Fruit fly (Drosophila melanogaster) whole organism, embryonic: Measurements from ENCODE around the gene Myo95E.

Source experiments
- Awh ChIP-seq: fragments of 200-800 bp; sonication (Bioruptor generic); IDR thresholded peaks from 2 replicates; pipeline ENCODE4, ENCODE4 v1.3.6; 2022; ENCODE audit warnings: missing biosample characterization, missing genetic modification characterization
- B-H2 ChIP-seq: fragments of 200-800 bp; sonication (Bioruptor generic); optimal IDR thresholded peaks from 2 replicates; lab custom pipeline; 2018; ENCODE audit warnings: missing biosample characterization, mild to moderate bottlenecking, missing genetic modification characterization
- Blimp-1 ChIP-seq: fragments of 200-800 bp; sonication (Bioruptor generic); optimal IDR thresholded peaks from 3 replicates; lab custom pipeline; 2018; ENCODE audit warnings: missing biosample characterization, missing genetic modification characterization, mild to moderate bottlenecking, moderate library complexity, missing genetic modification reagents
- CG12769 ChIP-seq: fragments of 200-800 bp; sonication (Bioruptor generic); optimal IDR thresholded peaks from 2 replicates; lab custom pipeline; 2019; ENCODE audit warnings: missing biosample characterization, mild to moderate bottlenecking, missing genetic modification characterization, moderate library complexity
- CG13894 ChIP-seq: fragments of 200-800 bp; sonication (Bioruptor generic); optimal IDR thresholded peaks from 3 replicates; lab custom pipeline; 2018; ENCODE audit warnings: missing biosample characterization, mild to moderate bottlenecking, missing genetic modification characterization, moderate library complexity
- CG14965 ChIP-seq: fragments of 200-800 bp; sonication (Bioruptor generic); optimal IDR thresholded peaks from 2 replicates; lab custom pipeline; 2016; ENCODE audit warnings: missing biosample characterization, missing genetic modification characterization, borderline replicate concordance
- CG15073 ChIP-seq: fragments of 200-800 bp; sonication (Bioruptor generic); optimal IDR thresholded peaks from 2 replicates; lab custom pipeline; 2016; ENCODE audit warnings: missing biosample characterization, missing genetic modification characterization
- CG1603 ChIP-seq: fragments of 200-800 bp; sonication (Bioruptor generic); optimal IDR thresholded peaks from 2 replicates; lab custom pipeline; 2019; ENCODE audit warnings: missing biosample characterization, mild to moderate bottlenecking, missing genetic modification characterization, moderate library complexity
- CG17328 ChIP-seq: fragments of 200-800 bp; sonication (Bioruptor generic); IDR thresholded peaks from 2 replicates; pipeline ENCODE4 v1.3.6; 2022; ENCODE audit warnings: missing biosample characterization, missing genetic modification characterization
- CG18011 ChIP-seq: fragments of 200-800 bp; sonication (Bioruptor generic); optimal IDR thresholded peaks from 2 replicates; lab custom pipeline; 2017; ENCODE audit warnings: missing biosample characterization, missing genetic modification characterization, mild to moderate bottlenecking, moderate library complexity, missing genotype
- CG31388 ChIP-seq: fragments of 200-800 bp; sonication (Bioruptor generic); optimal IDR thresholded peaks from 2 replicates; lab custom pipeline; 2016; ENCODE audit warnings: missing biosample characterization, missing genetic modification characterization
- CG3995 ChIP-seq: fragments of 200-800 bp; sonication (Bioruptor generic); optimal IDR thresholded peaks from 3 replicates; lab custom pipeline; 2016; ENCODE audit warnings: missing biosample characterization, missing genetic modification characterization
- CG4282 ChIP-seq: fragments of 200-800 bp; sonication (Bioruptor generic); optimal IDR thresholded peaks from 2 replicates; lab custom pipeline; 2016; ENCODE audit warnings: missing biosample characterization, missing genetic modification characterization
- CG4730 ChIP-seq: fragments of 200-800 bp; sonication (Bioruptor generic); IDR thresholded peaks from 2 replicates; pipeline ENCODE4 v1.3.6; 2022; ENCODE audit warnings: missing biosample characterization, missing genetic modification characterization
- CG5180 ChIP-seq: fragments of 200-800 bp; sonication (Bioruptor generic); optimal IDR thresholded peaks from 3 replicates; lab custom pipeline; 2017; ENCODE audit warnings: missing biosample characterization, missing genetic modification characterization, mild to moderate bottlenecking, moderate library complexity, missing genetic modification reagents
- CG7745 ChIP-seq: fragments of 200-800 bp; sonication (Bioruptor generic); optimal IDR thresholded peaks from 2 replicates; lab custom pipeline; 2018; ENCODE audit warnings: missing biosample characterization, mild to moderate bottlenecking, missing genetic modification characterization, moderate library complexity
- CG7963 ChIP-seq: fragments of 200-800 bp; sonication (Bioruptor generic); IDR thresholded peaks from 3 replicates; pipeline ENCODE4 v1.3.6; 2022; ENCODE audit warnings: missing biosample characterization, missing genetic modification characterization; ENCODE audit not compliant: partially characterized antibody
- CG8359 ChIP-seq: fragments of 200-800 bp; sonication (Bioruptor generic); optimal IDR thresholded peaks from 2 replicates; lab custom pipeline; 2017; ENCODE audit warnings: missing biosample characterization, mild to moderate bottlenecking, missing genetic modification characterization, borderline replicate concordance
- CG9876 ChIP-seq: fragments of 200-800 bp; sonication (Bioruptor generic); optimal IDR thresholded peaks from 2 replicates; lab custom pipeline; 2016; ENCODE audit warnings: missing biosample characterization, missing genetic modification characterization
- Dll ChIP-seq: fragments of 200-800 bp; sonication (Bioruptor generic); IDR thresholded peaks from 4 replicates; pipeline ENCODE4 v1.3.6; 2022; ENCODE audit warnings: missing biosample characterization, missing genetic modification characterization; ENCODE audit not compliant: partially characterized antibody
- E2f2 ChIP-seq: fragments of 200-800 bp; sonication (Bioruptor generic); IDR thresholded peaks from 2 replicates; pipeline ENCODE4 v1.3.6; 2022; ENCODE audit warnings: missing biosample characterization, missing genetic modification characterization
- Fer2 ChIP-seq: fragments of 200-800 bp; sonication (Bioruptor generic); optimal IDR thresholded peaks from 2 replicates; lab custom pipeline; 2018; ENCODE audit warnings: missing biosample characterization, mild to moderate bottlenecking, missing genetic modification characterization, moderate library complexity
- GATAe ChIP-seq: fragments of 200-800 bp; sonication (Bioruptor generic); conservative IDR thresholded peaks from 2 replicates; pipeline ENCODE4 v1.3.6; 2022; ENCODE audit warnings: missing biosample characterization, missing genetic modification characterization
- Hmx ChIP-seq: fragments of 200-800 bp; sonication (Bioruptor generic); optimal IDR thresholded peaks from 2 replicates; lab custom pipeline; 2016; ENCODE audit warnings: missing biosample characterization, missing genetic modification characterization
- Mad ChIP-seq: fragments of 200-800 bp; sonication (Bioruptor generic); optimal IDR thresholded peaks from 2 replicates; lab custom pipeline; 2016; ENCODE audit warnings: missing biosample characterization, missing genetic modification characterization
- Nf-YB ChIP-seq: fragments of 200-800 bp; sonication (Bioruptor generic); optimal IDR thresholded peaks from 3 replicates; lab custom pipeline; 2019; ENCODE audit warnings: missing biosample characterization, mild to moderate bottlenecking, missing genetic modification characterization, moderate library complexity
- Scr ChIP-seq: fragments of 200-800 bp; sonication (Bioruptor generic); IDR thresholded peaks from 2 replicates; pipeline ENCODE4 v1.3.6; 2022; ENCODE audit warnings: missing biosample characterization, missing genetic modification characterization; ENCODE audit not compliant: partially characterized antibody
- Sry-δ ChIP-seq: fragments of 200-800 bp; sonication (Bioruptor generic); optimal IDR thresholded peaks from 2 replicates; lab custom pipeline; 2016; ENCODE audit warnings: missing biosample characterization, missing genetic modification characterization
- Taf1 ChIP-seq: fragments of 200-800 bp; sonication (Bioruptor generic); IDR thresholded peaks from 2 replicates; pipeline ENCODE4 v1.3.6; 2022; ENCODE audit warnings: missing biosample characterization, missing genetic modification characterization
- bbx ChIP-seq: fragments of 200-800 bp; sonication (Bioruptor generic); IDR thresholded peaks from 2 replicates; pipeline ENCODE4 v1.3.6; 2022; ENCODE audit warnings: missing biosample characterization, missing genetic modification characterization; ENCODE audit not compliant: partially characterized antibody
- chif ChIP-seq, 2 experiments: fragments of 200-800 bp; sonication (Bioruptor generic); optimal IDR thresholded peaks; 3 replicates each; lab custom pipeline; 2016; ENCODE audit warnings: missing biosample characterization in 2 of 2, missing genetic modification characterization in 2 of 2
- chm ChIP-seq: fragments of 200-800 bp; sonication (Bioruptor generic); IDR thresholded peaks from 2 replicates; pipeline ENCODE4 v1.3.6; 2022; ENCODE audit warnings: missing biosample characterization, missing genetic modification characterization
- chn ChIP-seq: fragments of 200-800 bp; sonication (Bioruptor generic); optimal IDR thresholded peaks from 2 replicates; lab custom pipeline; 2016; ENCODE audit warnings: missing biosample characterization, missing genetic modification characterization
- corto ChIP-seq: fragments of 200-800 bp; sonication (Bioruptor generic); optimal IDR thresholded peaks from 2 replicates; lab custom pipeline; 2016; ENCODE audit warnings: missing biosample characterization, mild to moderate bottlenecking, missing genetic modification characterization, moderate library complexity
- crol ChIP-seq: fragments of 200-800 bp; sonication (Bioruptor generic); IDR thresholded peaks from 2 replicates; pipeline ENCODE4 v1.3.6; 2022; ENCODE audit warnings: missing biosample characterization, missing genetic modification characterization
- eve ChIP-seq, 2 experiments: fragments of >200 bp; optimal IDR thresholded peaks; 2 replicates each; lab custom pipeline; 2017; ENCODE audit warnings: missing biosample characterization in 2 of 2, missing genetic modification characterization in 2 of 2
- ewg ChIP-seq: fragments of 200-800 bp; sonication (Bioruptor generic); optimal IDR thresholded peaks from 3 replicates; lab custom pipeline; 2017; ENCODE audit warnings: mild to moderate bottlenecking, missing biosample characterization, missing genetic modification reagents, missing genetic modification characterization
- gcm2 ChIP-seq: fragments of 200-800 bp; sonication (Bioruptor generic); optimal IDR thresholded peaks from 2 replicates; lab custom pipeline; 2016; ENCODE audit warnings: missing biosample characterization, missing genetic modification characterization
- h ChIP-seq: fragments of >200 bp; optimal IDR thresholded peaks from 2 replicates; lab custom pipeline; 2017
- ham ChIP-seq: fragments of 200-800 bp; sonication (Bioruptor generic); IDR thresholded peaks from 2 replicates; pipeline ENCODE4 v1.3.6; 2022; ENCODE audit warnings: missing biosample characterization, missing genetic modification characterization
- her ChIP-seq: fragments of 200-800 bp; sonication (Bioruptor generic); optimal IDR thresholded peaks from 2 replicates; lab custom pipeline; 2016; ENCODE audit warnings: missing biosample characterization, missing genetic modification characterization
- lov ChIP-seq, 2 experiments: fragments of 200-800 bp in 1 of 2; fragments of >200 bp in 1 of 2; sonication (Bioruptor generic) in 1 of 2; IDR thresholded peaks in 1 of 2; optimal IDR thresholded peaks in 1 of 2; 2 replicates in 1 of 2; 3 replicates in 1 of 2; pipeline versions ENCODE4 v1.3.6 to Lab custom; 2017 to 2022; ENCODE audit warnings: missing biosample characterization in 1 of 2, missing genetic modification characterization in 1 of 2
- nmo ChIP-seq: fragments of 200-800 bp; sonication (Bioruptor generic); optimal IDR thresholded peaks from 2 replicates; lab custom pipeline; 2018; ENCODE audit warnings: missing biosample characterization, mild to moderate bottlenecking, missing genetic modification characterization, moderate library complexity
- org-1 ChIP-seq: fragments of 200-800 bp; sonication (Bioruptor generic); optimal IDR thresholded peaks from 2 replicates; lab custom pipeline; 2017; ENCODE audit warnings: missing biosample characterization, missing genetic modification characterization
- pfk ChIP-seq: fragments of 200-800 bp; sonication (Bioruptor generic); optimal IDR thresholded peaks from 2 replicates; lab custom pipeline; 2018; ENCODE audit warnings: missing biosample characterization, mild to moderate bottlenecking, missing genetic modification characterization, moderate library complexity
- pum ChIP-seq: fragments of 200-800 bp; sonication (Bioruptor generic); optimal IDR thresholded peaks from 2 replicates; lab custom pipeline; 2016; ENCODE audit warnings: missing biosample characterization, missing genetic modification characterization
- rib ChIP-seq: fragments of 200-800 bp; sonication (Bioruptor generic); IDR thresholded peaks from 2 replicates; pipeline ENCODE4 v1.3.6; 2022; ENCODE audit warnings: missing biosample characterization, missing genetic modification characterization
- sisA ChIP-seq: fragments of 200-800 bp; sonication (Bioruptor generic); IDR thresholded peaks from 2 replicates; pipeline ENCODE4 v1.3.6; 2022; ENCODE audit warnings: missing biosample characterization, missing genetic modification characterization
- tio ChIP-seq: fragments of 200-800 bp; sonication (Bioruptor generic); optimal IDR thresholded peaks from 2 replicates; lab custom pipeline; 2017; ENCODE audit warnings: missing biosample characterization, missing genetic modification characterization, inconsistent platforms
- vvl ChIP-seq: fragments of 200-800 bp; sonication (Bioruptor generic); IDR thresholded peaks from 2 replicates; pipeline ENCODE4 v1.3.6; 2022; ENCODE audit warnings: missing biosample characterization, missing genetic modification characterization
- zfh1 ChIP-seq: fragments of 200-800 bp; sonication (Bioruptor generic); IDR thresholded peaks from 3 replicates; pipeline ENCODE4 v1.3.6; 2022; ENCODE audit warnings: missing biosample characterization, missing genetic modification characterization

Gene Myo95E

DNA sequence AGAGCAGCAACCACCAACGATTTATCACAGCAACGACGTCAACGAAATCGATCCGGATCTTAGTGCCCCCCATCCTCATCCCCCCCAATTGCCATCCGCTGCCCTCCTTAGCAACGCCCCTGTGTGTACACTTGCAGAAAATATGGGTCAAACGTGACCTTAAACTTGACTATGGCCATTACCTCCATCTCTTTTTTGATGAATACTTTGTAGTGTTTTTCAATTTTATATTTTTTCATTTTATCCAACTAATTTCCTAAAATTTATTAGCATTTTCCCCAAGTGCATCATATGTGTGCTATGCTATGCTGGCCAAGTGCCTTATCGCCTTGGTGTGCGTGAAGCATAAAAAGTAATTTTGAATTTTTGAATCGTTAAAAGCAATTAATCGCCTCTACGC is 18.3 kb downstream of the Myo95E start (continued):
- TF ChIP-seq chif (GFP tag; optimal IDR thresholded peaks at IDR 0.05; lab: Kevin White, UChicago) (no peak), bbx (GFP tag; lab: Robert Waterston, UW) (no peak), CG9876 (no peak), Nf-YB (GFP tag; lab: Kevin White, UChicago) (no peak), Hmx (no peak), nmo (GFP tag; lab: Kevin White, UChicago) (peak; percentile 40), CG3995 (no peak), Scr (no peak), CG12769 (tag; lab: Kevin White, UChicago) (no peak), CG13894 (no peak), CG7745 (tag; lab: Kevin White, UChicago) (no peak), CG31388 (GFP tag; lab: Kevin White, UChicago) (no peak), pfk (GFP tag; lab: Kevin White, UChicago) (no peak), Sry-δ (GFP tag; lab: Kevin White, UChicago) (no peak), crol (peak; percentile 41; the same call in 1 of the 2 replicates), CG17328 (GFP tag; lab: Robert Waterston, UW) (0 out of 2 replicates have a peak, but pooled peaks have one; percentile 25), Blimp-1 (GFP tag; lab: Kevin White, UChicago) (peak; percentile 57), zfh1 (peak; percentile 53; the same call in 1 of the 3 replicates), CG14965 (GFP tag; lab: Kevin White, UChicago) (no peak), chm (GFP tag; lab: Robert Waterston, UW) (no peak), ewg (GFP tag; lab: Kevin White, UChicago) (peak; percentile 15), vvl (GFP tag; lab: Robert Waterston, UW) (peak; percentile 68), CG5180 (GFP tag; lab: Kevin White, UChicago) (no peak), CG8359 (GFP tag; lab: Kevin White, UChicago) (no peak), B-H2 (GFP tag; lab: Kevin White, UChicago) (no peak), eve (GFP tag; optimal IDR thresholded peaks at IDR 0.05; lab: Kevin White, UChicago) (no peak), Mad (GFP tag; lab: Kevin White, UChicago) (no peak), E2f2 (GFP tag; lab: Robert Waterston, UW) (no peak), CG4282 (GFP tag; lab: Kevin White, UChicago) (no peak), CG18011 (GFP tag; lab: Kevin White, UChicago) (no peak), ham (no peak), corto (peak; percentile 76), sisA (peak; percentile 60), her (GFP tag; lab: Kevin White, UChicago) (no peak)

DNA sequence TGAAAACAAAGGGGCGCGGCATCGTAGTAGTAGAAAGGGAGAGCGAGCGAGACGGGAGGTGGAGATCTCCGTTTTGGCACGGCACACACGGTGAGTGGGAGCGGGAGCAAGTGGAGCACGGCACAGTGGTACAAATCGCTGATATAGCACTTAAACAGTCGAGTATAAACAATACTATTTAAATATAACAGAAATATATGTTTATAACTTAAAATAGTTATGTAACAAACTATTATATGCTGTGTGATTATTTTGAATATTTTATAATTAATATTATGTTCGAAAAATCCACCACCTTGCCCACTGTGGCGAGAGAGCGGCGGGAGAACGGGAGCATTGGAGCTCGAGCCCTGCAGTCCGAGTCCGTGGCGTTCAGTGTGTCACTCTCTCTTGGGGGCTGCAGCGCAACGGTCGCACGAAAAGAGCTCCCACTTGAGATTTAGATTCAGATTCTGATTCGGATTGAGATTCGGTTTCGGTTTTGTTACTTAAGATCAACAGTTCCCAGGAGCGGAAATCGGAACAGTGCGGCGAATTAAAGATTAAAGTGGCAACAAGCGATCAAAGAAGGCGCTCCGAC is 20.2 kb downstream of the Myo95E start, which contains the start of gene Kal1:
Kal1 (plus strand) TSS at position 383 of the 580 bp plus-strand sequence.
- TF ChIP-seq CG15073 (no peak), CG1603 (tag; lab: Kevin White, UChicago) (peak; percentile 88), Awh (GFP tag; lab: Robert Waterston, UW) (peak; percentile 95), gcm2 (GFP tag; lab: Kevin White, UChicago) (peak; percentile 35), vvl (GFP tag; lab: Robert Waterston, UW) (peak; percentile 98), GATAe (GFP tag; lab: Robert Waterston, UW) (0 out of 2 replicates have a peak, but pooled peaks have one; percentile 20), pum (GFP tag; lab: Kevin White, UChicago) (peak; percentile 34), Fer2 (tag; lab: Kevin White, UChicago) (peak; percentile 49), CG7963 (GFP tag; lab: Robert Waterston, UW) (no peak), chn (GFP tag; lab: Kevin White, UChicago) (peak; percentile 49), org-1 (GFP tag; lab: Kevin White, UChicago) (peak; percentile 90), lov (optimal IDR thresholded peaks at IDR 0.05; lab: Kevin White, UChicago) (no peak), lov (GFP tag; IDR thresholded peaks at IDR 0.05; lab: Robert Waterston, UW) (peak; percentile 90), rib (GFP tag; lab: Robert Waterston, UW) (0 out of 2 replicates have a peak, but pooled peaks have one; percentile 44), h (no peak), CG4730 (GFP tag; lab: Robert Waterston, UW) (peak; percentile 84), Dll (0 out of 4 replicates have a peak, but pooled peaks have one; percentile 44), tio (peak; percentile 80), Taf1 (peak; percentile 53; the same call in 1 of the 2 replicates)
